Fruit fly (Drosophila melanogaster) whole organism, embryonic: ENCODE measurements around the gene Rh50.

Source experiments
- B-H2 ChIP-seq: fragments of 200-800 bp; sonication (Bioruptor generic); optimal IDR thresholded peaks from 2 replicates; lab custom pipeline; 2018; ENCODE audit warnings: missing biosample characterization, mild to moderate bottlenecking, missing genetic modification characterization
- Blimp-1 ChIP-seq: fragments of 200-800 bp; sonication (Bioruptor generic); optimal IDR thresholded peaks from 3 replicates; lab custom pipeline; 2018; ENCODE audit warnings: missing biosample characterization, missing genetic modification characterization, mild to moderate bottlenecking, moderate library complexity, missing genetic modification reagents
- CG11085 ChIP-seq: fragments of 200-800 bp; sonication (Bioruptor generic); IDR thresholded peaks from 2 replicates; pipeline ENCODE4 v1.3.6; 2022; ENCODE audit warnings: missing biosample characterization, missing genetic modification characterization
- CG11560 ChIP-seq: fragments of 200-800 bp; sonication (Bioruptor generic); IDR thresholded peaks from 3 replicates; pipeline ENCODE4 v1.3.6; 2022; ENCODE audit warnings: missing biosample characterization, missing genetic modification characterization
- CG12155 ChIP-seq: fragments of 200-800 bp; sonication (Bioruptor generic); optimal IDR thresholded peaks from 3 replicates; lab custom pipeline; 2016; ENCODE audit warnings: missing biosample characterization, missing genetic modification characterization
- CG13624 ChIP-seq: fragments of 200-800 bp; sonication (Bioruptor generic); optimal IDR thresholded peaks from 2 replicates; lab custom pipeline; 2016; ENCODE audit warnings: missing biosample characterization, missing genetic modification characterization
- CG13894 ChIP-seq: fragments of 200-800 bp; sonication (Bioruptor generic); optimal IDR thresholded peaks from 3 replicates; lab custom pipeline; 2018; ENCODE audit warnings: missing biosample characterization, mild to moderate bottlenecking, missing genetic modification characterization, moderate library complexity
- CG15073 ChIP-seq: fragments of 200-800 bp; sonication (Bioruptor generic); optimal IDR thresholded peaks from 2 replicates; lab custom pipeline; 2016; ENCODE audit warnings: missing biosample characterization, missing genetic modification characterization
- CG1647 ChIP-seq: fragments of 200-800 bp; sonication (Bioruptor generic); optimal IDR thresholded peaks from 3 replicates; lab custom pipeline; 2016; ENCODE audit warnings: missing biosample characterization, missing genetic modification characterization
- CG17829 ChIP-seq: fragments of 200-800 bp; optimal IDR thresholded peaks from 2 replicates; lab custom pipeline; 2019; ENCODE audit warnings: missing biosample characterization, mild to moderate bottlenecking, missing genetic modification characterization, moderate library complexity
- CG17912 ChIP-seq: fragments of 200-800 bp; sonication (Bioruptor generic); optimal IDR thresholded peaks from 2 replicates; lab custom pipeline; 2018; ENCODE audit warnings: missing biosample characterization, mild to moderate bottlenecking, missing genetic modification characterization
- CG18262 ChIP-seq: fragments of 200-800 bp; optimal IDR thresholded peaks from 3 replicates; lab custom pipeline; 2019; ENCODE audit warnings: missing biosample characterization, mild to moderate bottlenecking, missing genetic modification characterization, moderate library complexity
- CG18476 ChIP-seq: fragments of 200-800 bp; sonication (Bioruptor generic); optimal IDR thresholded peaks from 2 replicates; lab custom pipeline; 2016; ENCODE audit warnings: missing biosample characterization, mild to moderate bottlenecking, missing genetic modification characterization
- CG18599 ChIP-seq: fragments of 200-800 bp; sonication (Bioruptor generic); optimal IDR thresholded peaks from 3 replicates; lab custom pipeline; 2017; ENCODE audit warnings: missing biosample characterization, missing genetic modification characterization, mild to moderate bottlenecking, moderate library complexity, missing genetic modification reagents
- CG2116 ChIP-seq: fragments of 200-800 bp; sonication (Bioruptor generic); optimal IDR thresholded peaks from 3 replicates; lab custom pipeline; 2018; ENCODE audit warnings: missing biosample characterization, mild to moderate bottlenecking, missing genetic modification characterization
- CG2120 ChIP-seq: fragments of 200-800 bp; sonication (Bioruptor generic); optimal IDR thresholded peaks from 3 replicates; lab custom pipeline; 2016; ENCODE audit warnings: missing biosample characterization, missing genetic modification characterization
- CG2202 ChIP-seq: fragments of 200-800 bp; sonication (Bioruptor generic); optimal IDR thresholded peaks from 2 replicates; lab custom pipeline; 2018; ENCODE audit warnings: missing biosample characterization, mild to moderate bottlenecking, missing genetic modification characterization
- CG34376 ChIP-seq: fragments of 200-800 bp; sonication (Bioruptor generic); optimal IDR thresholded peaks from 2 replicates; lab custom pipeline; 2018; ENCODE audit warnings: missing biosample characterization, mild to moderate bottlenecking, missing genetic modification characterization
- CG7839 ChIP-seq: fragments of 200-800 bp; sonication (Bioruptor generic); optimal IDR thresholded peaks from 3 replicates; lab custom pipeline; 2018; ENCODE audit warnings: missing biosample characterization, mild to moderate bottlenecking, missing genetic modification characterization, moderate library complexity
- CG7963 ChIP-seq: fragments of 200-800 bp; sonication (Bioruptor generic); IDR thresholded peaks from 3 replicates; pipeline ENCODE4 v1.3.6; 2022; ENCODE audit warnings: missing biosample characterization, missing genetic modification characterization; ENCODE audit not compliant: partially characterized antibody
- CG7987 ChIP-seq: fragments of 200-800 bp; sonication (Bioruptor generic); optimal IDR thresholded peaks from 2 replicates; lab custom pipeline; 2018; ENCODE audit warnings: missing biosample characterization, mild to moderate bottlenecking, missing genetic modification characterization, moderate library complexity
- CG8281 ChIP-seq: fragments of 200-800 bp; sonication (Bioruptor generic); optimal IDR thresholded peaks from 2 replicates; lab custom pipeline; 2018; ENCODE audit warnings: missing biosample characterization, mild to moderate bottlenecking, missing genetic modification characterization, moderate library complexity
- Camta ChIP-seq: fragments of 200-800 bp; sonication (Bioruptor generic); optimal IDR thresholded peaks from 2 replicates; lab custom pipeline; 2016; ENCODE audit warnings: missing biosample characterization, missing genetic modification characterization
- Dbx ChIP-seq: fragments of 200-800 bp; sonication (Bioruptor generic); IDR thresholded peaks from 3 replicates; pipeline ENCODE4 v1.3.6; 2022; ENCODE audit warnings: missing biosample characterization, missing genetic modification characterization
- Deaf1 ChIP-seq: fragments of 200-800 bp; optimal IDR thresholded peaks from 3 replicates; lab custom pipeline; 2019; ENCODE audit warnings: missing biosample characterization, mild to moderate bottlenecking, missing genetic modification characterization, moderate library complexity
- E2f1 ChIP-seq: fragments of 200-800 bp; sonication (Bioruptor generic); IDR thresholded peaks from 2 replicates; pipeline ENCODE4 v1.3.6; 2022; ENCODE audit warnings: missing biosample characterization, missing genetic modification characterization
- Meics ChIP-seq: fragments of 200-800 bp; sonication (Bioruptor generic); optimal IDR thresholded peaks from 2 replicates; lab custom pipeline; 2017; ENCODE audit warnings: missing biosample characterization, mild to moderate bottlenecking, missing genetic modification characterization
- NC2α ChIP-seq: fragments of 200-800 bp; sonication (Bioruptor generic); optimal IDR thresholded peaks from 2 replicates; lab custom pipeline; 2016; ENCODE audit warnings: missing biosample characterization, missing genetic modification characterization
- Ravus ChIP-seq: fragments of 200-800 bp; sonication (Bioruptor generic); IDR thresholded peaks from 2 replicates; pipeline ENCODE4 v1.3.6; 2022; ENCODE audit warnings: missing biosample characterization, missing genetic modification characterization
- Scr ChIP-seq: fragments of 200-800 bp; sonication (Bioruptor generic); IDR thresholded peaks from 2 replicates; pipeline ENCODE4 v1.3.6; 2022; ENCODE audit warnings: missing biosample characterization, missing genetic modification characterization; ENCODE audit not compliant: partially characterized antibody
- Sin3A ChIP-seq: fragments of >200 bp; optimal IDR thresholded peaks from 2 replicates; lab custom pipeline; 2018
- Six4 ChIP-seq: fragments of 200-800 bp; sonication (Bioruptor generic); optimal IDR thresholded peaks from 2 replicates; lab custom pipeline; 2016; ENCODE audit warnings: missing biosample characterization, missing genetic modification characterization
- Sox102F ChIP-seq: fragments of 200-800 bp; sonication (Bioruptor generic); optimal IDR thresholded peaks from 2 replicates; lab custom pipeline; 2018; ENCODE audit warnings: missing biosample characterization, mild to moderate bottlenecking, missing genetic modification characterization, moderate library complexity
- Tbp ChIP-seq: fragments of >200 bp; optimal IDR thresholded peaks from 2 replicates; lab custom pipeline; 2018; ENCODE audit warnings: missing biosample characterization, missing genetic modification characterization
- chif ChIP-seq, 2 experiments: fragments of 200-800 bp; sonication (Bioruptor generic); optimal IDR thresholded peaks; 3 replicates each; lab custom pipeline; 2016; ENCODE audit warnings: missing biosample characterization in 2 of 2, missing genetic modification characterization in 2 of 2
- crc ChIP-seq: fragments of 200-800 bp; sonication (Bioruptor generic); optimal IDR thresholded peaks from 2 replicates; lab custom pipeline; 2016; ENCODE audit warnings: missing biosample characterization, missing genetic modification characterization
- dan ChIP-seq: fragments of 200-800 bp; sonication (Bioruptor generic); IDR thresholded peaks from 2 replicates; pipeline ENCODE4 v1.3.6; 2022; ENCODE audit warnings: missing biosample characterization, missing genetic modification characterization
- dmrt99B ChIP-seq: fragments of 200-800 bp; sonication (Bioruptor generic); optimal IDR thresholded peaks from 2 replicates; lab custom pipeline; 2018; ENCODE audit warnings: missing biosample characterization, mild to moderate bottlenecking, missing genetic modification characterization, moderate library complexity
- ftz-f1 ChIP-seq: fragments of 200-800 bp; sonication (Bioruptor generic); optimal IDR thresholded peaks from 2 replicates; lab custom pipeline; 2016; ENCODE audit warnings: missing biosample characterization, missing genetic modification characterization
- fu2 ChIP-seq: fragments of 200-800 bp; sonication (Bioruptor generic); optimal IDR thresholded peaks from 2 replicates; lab custom pipeline; 2016; ENCODE audit warnings: missing biosample characterization, missing genetic modification characterization
- gem ChIP-seq: fragments of 200-800 bp; sonication (Bioruptor generic); optimal IDR thresholded peaks from 2 replicates; lab custom pipeline; 2019; ENCODE audit warnings: missing biosample characterization, mild to moderate bottlenecking, missing genetic modification characterization, moderate library complexity
- jing ChIP-seq: fragments of 200-800 bp; sonication (Bioruptor generic); optimal IDR thresholded peaks from 2 replicates; lab custom pipeline; 2018; ENCODE audit warnings: missing biosample characterization, mild to moderate bottlenecking, missing genetic modification characterization
- kah ChIP-seq: fragments of 200-800 bp; sonication (Bioruptor generic); optimal IDR thresholded peaks from 2 replicates; lab custom pipeline; 2018; ENCODE audit warnings: missing biosample characterization, mild to moderate bottlenecking, missing genetic modification characterization
- kay ChIP-seq: fragments of 200-800 bp; sonication (Bioruptor generic); optimal IDR thresholded peaks from 2 replicates; lab custom pipeline; 2016; ENCODE audit warnings: missing biosample characterization, missing genetic modification characterization
- ken ChIP-seq: fragments of 200-800 bp; sonication (Bioruptor generic); IDR thresholded peaks from 3 replicates; pipeline ENCODE4 v1.3.6; 2022; ENCODE audit warnings: missing biosample characterization, missing genetic modification characterization
- mld ChIP-seq: fragments of 200-800 bp; sonication (Bioruptor generic); IDR thresholded peaks from 3 replicates; pipeline ENCODE4 v1.3.6; 2022; ENCODE audit warnings: missing biosample characterization, missing genetic modification characterization; ENCODE audit not compliant: partially characterized antibody
- nau ChIP-seq: fragments of 200-800 bp; sonication (Bioruptor generic); optimal IDR thresholded peaks from 3 replicates; lab custom pipeline; 2017; ENCODE audit warnings: missing biosample characterization, mild to moderate bottlenecking, missing genetic modification characterization, missing genetic modification reagents
- nerfin-2 ChIP-seq: fragments of 200-800 bp; sonication (Bioruptor generic); IDR thresholded peaks from 2 replicates; pipeline ENCODE4 v1.3.6; 2022; ENCODE audit warnings: missing biosample characterization, missing genetic modification characterization; ENCODE audit not compliant: partially characterized antibody
- ranshi ChIP-seq: fragments of 200-800 bp; sonication (Bioruptor generic); IDR thresholded peaks from 2 replicates; pipeline ENCODE4 v1.3.6; 2022; ENCODE audit warnings: missing biosample characterization, missing genetic modification characterization
- sens ChIP-seq: fragments of 200-800 bp; sonication (Bioruptor generic); peaks from one replicate; lab custom pipeline; 2016; ENCODE audit warnings: missing biosample characterization, missing genetic modification characterization
- seq ChIP-seq: fragments of 200-800 bp; sonication (Bioruptor generic); IDR thresholded peaks from 2 replicates; pipeline ENCODE4 v1.3.6; 2022; ENCODE audit warnings: missing biosample characterization, missing genetic modification characterization
- tio ChIP-seq: fragments of 200-800 bp; sonication (Bioruptor generic); optimal IDR thresholded peaks from 2 replicates; lab custom pipeline; 2017; ENCODE audit warnings: missing biosample characterization, missing genetic modification characterization, inconsistent platforms
- toy ChIP-seq: fragments of 200-800 bp; sonication (Bioruptor generic); IDR thresholded peaks from 2 replicates; pipeline ENCODE4 v1.3.6; 2022; ENCODE audit warnings: missing biosample characterization, missing genetic modification characterization

Gene Rh50

dm6 chr3L:4929781-4930180 lies 19.6 kb downstream of the Rh50 start (continued):
- TF ChIP-seq tio (GFP tag; lab: Kevin White, UChicago) (no peak), Sox102F (GFP tag; lab: Kevin White, UChicago) (peak; percentile 47), kay (GFP tag; lab: Kevin White, UChicago) (no peak), CG2202 (tag; lab: Kevin White, UChicago) (no peak), Sin3A (no peak), CG15073 (GFP tag; lab: Kevin White, UChicago) (no peak), sens (GFP tag; lab: Kevin White, UChicago) (peak; percentile 68), CG18476 (GFP tag; lab: Kevin White, UChicago) (no peak), mld (no peak), CG2116 (no peak), ftz-f1 (GFP tag; lab: Kevin White, UChicago) (no peak), CG12155 (GFP tag; lab: Kevin White, UChicago) (no peak), CG17829 (tag; lab: Kevin White, UChicago) (no peak), jing (GFP tag; lab: Kevin White, UChicago) (no peak), crc (no peak), ranshi (no peak), CG7839 (tag; lab: Kevin White, UChicago) (peak; percentile 26), CG1647 (GFP tag; lab: Kevin White, UChicago) (no peak), CG18599 (GFP tag; lab: Kevin White, UChicago) (peak; percentile 43), fu2 (no peak), seq (GFP tag; lab: Robert Waterston, UW) (no peak), Tbp (GFP tag; lab: Kevin White, UChicago) (no peak), Camta (GFP tag; lab: Kevin White, UChicago) (no peak), CG13894 (tag; lab: Kevin White, UChicago) (no peak), ken (no peak), CG13624 (no peak), dan (GFP tag; lab: Robert Waterston, UW) (no peak), CG18262 (tag; lab: Kevin White, UChicago) (no peak), B-H2 (GFP tag; lab: Kevin White, UChicago) (no peak), dmrt99B (peak; percentile 7), CG8281 (tag; lab: Kevin White, UChicago) (no peak), Scr (GFP tag; lab: Robert Waterston, UW) (no peak), Blimp-1 (GFP tag; lab: Kevin White, UChicago) (peak; percentile 17), Ravus (no peak), CG11085 (GFP tag; lab: Robert Waterston, UW) (no peak), kah (GFP tag; lab: Kevin White, UChicago) (no peak), toy (GFP tag; lab: Robert Waterston, UW) (no peak), CG17912 (GFP tag; lab: Kevin White, UChicago) (no peak), Six4 (GFP tag; lab: Kevin White, UChicago) (no peak), CG7963 (GFP tag; lab: Robert Waterston, UW) (no peak), gem (tag; lab: Kevin White, UChicago) (peak; percentile 61), CG7987 (GFP tag; lab: Kevin White, UChicago) (no peak), chif (GFP tag; optimal IDR thresholded peaks at IDR 0.05; lab: Kevin White, UChicago) (no peak), NC2α (GFP tag; lab: Kevin White, UChicago) (no peak), CG34376 (GFP tag; lab: Kevin White, UChicago) (no peak), Dbx (GFP tag; lab: Robert Waterston, UW) (no peak), CG2120 (GFP tag; lab: Kevin White, UChicago) (peak; percentile 41), CG11560 (tag; lab: Robert Waterston, UW) (no peak), nerfin-2 (no peak), Deaf1 (no peak), Meics (no peak), E2f1 (GFP tag; lab: Robert Waterston, UW) (no peak), nau (no peak)
